Worm (Caenorhabditis elegans) whole organism, L1 larva: Measurements from ENCODE around the gene C01B10.6.

Experiments
- C04F5.9 ChIP-seq: sonication (generic microtip); optimal IDR thresholded peaks from 2 replicates; lab custom pipeline; 2016; ENCODE audit warnings: missing genetic modification characterization, missing compliant biosample characterization
- F16B12.6 ChIP-seq: fragments of 150-350 bp; optimal IDR thresholded peaks from 2 replicates; lab custom pipeline; 2014; ENCODE audit warnings: missing biosample characterization, missing genetic modification characterization
- aha-1 ChIP-seq: fragments of 150-350 bp; optimal IDR thresholded peaks from 2 replicates; lab custom pipeline; 2014; ENCODE audit warnings: missing biosample characterization, missing genetic modification characterization
- aly-2 ChIP-seq: fragments of 150-350 bp; optimal IDR thresholded peaks from 2 replicates; lab custom pipeline; 2014; ENCODE audit warnings: missing biosample characterization, missing genetic modification characterization
- ama-1 ChIP-seq: fragments of 150-350 bp; optimal IDR thresholded peaks from 2 replicates; lab custom pipeline; 2014
- blmp-1 ChIP-seq: fragments of 150-350 bp; optimal IDR thresholded peaks from 2 replicates; lab custom pipeline; 2014; ENCODE audit warnings: missing biosample characterization, missing genetic modification characterization
- ceh-82 ChIP-seq, 3 experiments: fragments of 150-350 bp in 1 of 3; sonication (generic microtip) in 2 of 3; optimal IDR thresholded peaks; 2 replicates each; lab custom pipeline; 2014 to 2017; ENCODE audit warnings: missing biosample characterization in 3 of 3, missing genetic modification characterization in 3 of 3
- ceh-88 ChIP-seq: fragments of 200-800 bp; sonication (Bioruptor generic); IDR thresholded peaks from 2 replicates; pipeline ENCODE4 v1.3.6; 2022; ENCODE audit warnings: missing genetic modification characterization, missing compliant biosample characterization
- ces-1 ChIP-seq: fragments of 150-350 bp; optimal IDR thresholded peaks from 2 replicates; lab custom pipeline; 2014; ENCODE audit warnings: missing biosample characterization, missing genetic modification reagents, missing genetic modification characterization
- dpl-1 ChIP-seq, 3 experiments: fragments of 150-350 bp in 2 of 3; sonication (generic microtip) in 1 of 3; optimal IDR thresholded peaks; 2 replicates each; lab custom pipeline; 2014 to 2017; ENCODE audit warnings: missing biosample characterization in 3 of 3, missing genetic modification characterization in 3 of 3, missing genetic modification reagents in 3 of 3
- efl-1 ChIP-seq, 4 experiments: fragments of 150-350 bp; optimal IDR thresholded peaks in 3 of 4; peaks in 1 of 4; 1 replicate in 1 of 4; 2 replicates in 3 of 4; lab custom pipeline; 2014; ENCODE audit warnings: missing biosample characterization in 2 of 4, missing genetic modification characterization in 2 of 4, missing genetic modification reagents in 2 of 4
- egl-13 ChIP-seq: sonication (generic microtip); optimal IDR thresholded peaks from 2 replicates; lab custom pipeline; 2016; ENCODE audit warnings: missing genotype, missing genetic modification reagents, missing genetic modification characterization, missing compliant biosample characterization
- egl-27 ChIP-seq, 2 experiments: fragments of 150-350 bp in 1 of 2; sonication (generic microtip); optimal IDR thresholded peaks; 3 replicates each; lab custom pipeline; 2017 to 2018; ENCODE audit warnings: missing biosample characterization in 2 of 2, missing genetic modification characterization in 2 of 2, missing genetic modification reagents in 2 of 2
- fkh-8 ChIP-seq: sonication (generic microtip); optimal IDR thresholded peaks from 2 replicates; lab custom pipeline; 2016; ENCODE audit warnings: mild to moderate bottlenecking, missing genetic modification characterization, missing compliant biosample characterization
- hlh-4 ChIP-seq: sonication (generic microtip); optimal IDR thresholded peaks from 2 replicates; lab custom pipeline; 2016; ENCODE audit warnings: mild to moderate bottlenecking, missing genetic modification characterization, missing compliant biosample characterization
- irx-1 ChIP-seq: sonication (generic microtip); optimal IDR thresholded peaks from 2 replicates; lab custom pipeline; 2016; ENCODE audit warnings: missing genetic modification characterization, missing compliant biosample characterization
- isw-1 ChIP-seq: fragments of 200-800 bp; sonication (Bioruptor generic); IDR thresholded peaks from 2 replicates; pipeline ENCODE4 v1.3.6; 2022; ENCODE audit warnings: missing genetic modification characterization, missing compliant biosample characterization
- jun-1 ChIP-seq: fragments of 150-350 bp; optimal IDR thresholded peaks from 2 replicates; lab custom pipeline; 2014; ENCODE audit warnings: missing biosample characterization, missing genetic modification reagents, missing genetic modification characterization
- lin-13 ChIP-seq: fragments of 150-350 bp; optimal IDR thresholded peaks from 2 replicates; lab custom pipeline; 2014; ENCODE audit warnings: missing biosample characterization, missing genetic modification reagents, missing genetic modification characterization
- lin-14 ChIP-seq: fragments of 200-800 bp; sonication (Bioruptor generic); optimal IDR thresholded peaks from 2 replicates; lab custom pipeline; 2018; ENCODE audit warnings: mild to moderate bottlenecking, missing genetic modification characterization, moderate library complexity, missing compliant biosample characterization
- lin-15B ChIP-seq: fragments of 150-350 bp; sonication (generic microtip); optimal IDR thresholded peaks from 3 replicates; lab custom pipeline; 2014; ENCODE audit warnings: missing biosample characterization, missing genetic modification characterization
- lin-39 ChIP-seq: fragments of 150-350 bp; optimal IDR thresholded peaks from 2 replicates; lab custom pipeline; 2014; ENCODE audit warnings: missing biosample characterization, missing genetic modification reagents, missing genetic modification characterization
- lsy-2 ChIP-seq, 2 experiments: fragments of 150-350 bp; optimal IDR thresholded peaks; 2 replicates each; lab custom pipeline; 2014; ENCODE audit warnings: missing biosample characterization in 2 of 2, missing genetic modification characterization in 2 of 2
- mdl-1 ChIP-seq, 2 experiments: fragments of 150-350 bp; optimal IDR thresholded peaks; 2 replicates each; lab custom pipeline; 2014 to 2017; ENCODE audit warnings: missing biosample characterization in 2 of 2, missing genetic modification characterization in 2 of 2, inconsistent platforms in 1 of 2
- mep-1 ChIP-seq: fragments of 150-350 bp; optimal IDR thresholded peaks from 2 replicates; lab custom pipeline; 2014; ENCODE audit warnings: missing biosample characterization, missing genetic modification characterization
- nhr-11 ChIP-seq: fragments of 150-350 bp; optimal IDR thresholded peaks from 2 replicates; lab custom pipeline; 2014; ENCODE audit warnings: missing biosample characterization, missing genetic modification characterization
- nhr-19 ChIP-seq: fragments of 200-800 bp; sonication (Bioruptor generic); conservative IDR thresholded peaks from 2 replicates; pipeline ENCODE4 v1.3.6; 2022; ENCODE audit warnings: missing genetic modification characterization, missing compliant biosample characterization
- nhr-20 ChIP-seq: sonication (generic microtip); optimal IDR thresholded peaks from 2 replicates; lab custom pipeline; 2016; ENCODE audit warnings: mild to moderate bottlenecking, missing genetic modification characterization, missing compliant biosample characterization
- nhr-237 ChIP-seq: fragments of 150-350 bp; optimal IDR thresholded peaks from 2 replicates; lab custom pipeline; 2014; ENCODE audit warnings: missing biosample characterization, missing genetic modification characterization
- nhr-28 ChIP-seq: fragments of 150-350 bp; optimal IDR thresholded peaks from 2 replicates; lab custom pipeline; 2014; ENCODE audit warnings: missing biosample characterization, missing genetic modification characterization
- nhr-47 ChIP-seq: sonication (generic microtip); optimal IDR thresholded peaks from 2 replicates; lab custom pipeline; 2016; ENCODE audit warnings: mild to moderate bottlenecking, missing genetic modification characterization, moderate library complexity, missing compliant biosample characterization
- nhr-77 ChIP-seq: fragments of 150-350 bp; optimal IDR thresholded peaks from 2 replicates; lab custom pipeline; 2014; ENCODE audit warnings: missing biosample characterization, missing genetic modification characterization
- nhr-85 ChIP-seq: sonication (generic microtip); peaks from one replicate; lab custom pipeline; 2016; ENCODE audit warnings: missing genetic modification characterization, inconsistent platforms, missing compliant biosample characterization
- nhr-90 ChIP-seq: sonication (generic microtip); optimal IDR thresholded peaks from 2 replicates; lab custom pipeline; 2016; ENCODE audit warnings: mild to moderate bottlenecking, missing genetic modification characterization, missing compliant biosample characterization; ENCODE audit not compliant: poor library complexity
- pag-3 ChIP-seq: sonication (generic microtip); optimal IDR thresholded peaks from 2 replicates; lab custom pipeline; 2017; ENCODE audit warnings: missing genetic modification characterization, mild to moderate bottlenecking, missing compliant biosample characterization, antibody characterized with exemption, borderline replicate concordance; ENCODE audit not compliant: insufficient read depth
- pax-3 ChIP-seq: fragments of 200-800 bp; sonication (Bioruptor generic); optimal IDR thresholded peaks from 2 replicates; lab custom pipeline; 2018; ENCODE audit warnings: mild to moderate bottlenecking, missing genetic modification characterization, moderate library complexity, missing compliant biosample characterization
- pqm-1 ChIP-seq: sonication (generic microtip); optimal IDR thresholded peaks from 3 replicates; lab custom pipeline; 2017; ENCODE audit warnings: missing biosample characterization, missing genetic modification characterization
- skn-1 ChIP-seq: fragments of 150-350 bp; optimal IDR thresholded peaks from 2 replicates; lab custom pipeline; 2014; ENCODE audit warnings: missing biosample characterization, missing genetic modification characterization
- snpc-4 ChIP-seq: fragments of 150-350 bp; optimal IDR thresholded peaks from 2 replicates; lab custom pipeline; 2014; ENCODE audit warnings: missing biosample characterization, missing genetic modification characterization
- sox-4 ChIP-seq: sonication (generic microtip); optimal IDR thresholded peaks from 2 replicates; lab custom pipeline; 2016; ENCODE audit warnings: missing genetic modification characterization, missing compliant biosample characterization
- sptf-1 ChIP-seq: fragments of 150-350 bp; optimal IDR thresholded peaks from 2 replicates; lab custom pipeline; 2014; ENCODE audit warnings: missing biosample characterization, missing genetic modification characterization
- sup-37 ChIP-seq: fragments of 200-800 bp; sonication (Bioruptor generic); optimal IDR thresholded peaks from 2 replicates; lab custom pipeline; 2018; ENCODE audit warnings: mild to moderate bottlenecking, missing genetic modification characterization, missing compliant biosample characterization
- unc-30 ChIP-seq: sonication (generic microtip); optimal IDR thresholded peaks from 2 replicates; lab custom pipeline; 2017; ENCODE audit warnings: missing biosample characterization, missing genetic modification characterization
- unc-62 ChIP-seq: fragments of 150-350 bp; optimal IDR thresholded peaks from 2 replicates; lab custom pipeline; 2014; ENCODE audit warnings: missing biosample characterization, missing genetic modification reagents, missing genetic modification characterization
- ztf-11 ChIP-seq, 2 experiments: sonication (generic microtip); optimal IDR thresholded peaks; 2 replicates each; lab custom pipeline; 2016 to 2017; ENCODE audit warnings: missing genetic modification characterization in 2 of 2, missing biosample characterization in 1 of 2, missing compliant biosample characterization in 1 of 2

C01B10.6 gene

DNA sequence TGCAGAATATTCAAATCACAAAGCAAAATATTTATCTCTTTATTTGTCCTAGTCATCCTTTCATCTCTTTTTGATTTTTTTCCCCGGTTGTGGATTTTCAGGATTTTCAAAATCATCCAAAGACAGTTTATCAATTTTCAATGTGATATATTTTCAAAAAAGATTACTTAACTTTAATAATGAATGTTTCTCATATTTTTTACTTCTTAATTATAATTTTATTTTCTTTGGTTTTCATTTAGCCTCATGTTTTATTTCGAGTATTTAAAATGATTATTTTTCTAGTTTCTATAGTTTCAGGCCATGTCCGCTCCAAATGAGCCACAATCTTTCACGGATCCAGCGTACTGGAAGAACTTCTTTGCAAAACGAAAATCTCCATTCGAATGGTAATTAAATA, 5.2 kb upstream of the C01B10.6 start, which contains the start of gene metl-13:
Gene metl-13, plus strand, starts transcription at position 301 of the 400 bp plus-strand sequence.
- no peak for TF ChIP-seq isw-1

DNA sequence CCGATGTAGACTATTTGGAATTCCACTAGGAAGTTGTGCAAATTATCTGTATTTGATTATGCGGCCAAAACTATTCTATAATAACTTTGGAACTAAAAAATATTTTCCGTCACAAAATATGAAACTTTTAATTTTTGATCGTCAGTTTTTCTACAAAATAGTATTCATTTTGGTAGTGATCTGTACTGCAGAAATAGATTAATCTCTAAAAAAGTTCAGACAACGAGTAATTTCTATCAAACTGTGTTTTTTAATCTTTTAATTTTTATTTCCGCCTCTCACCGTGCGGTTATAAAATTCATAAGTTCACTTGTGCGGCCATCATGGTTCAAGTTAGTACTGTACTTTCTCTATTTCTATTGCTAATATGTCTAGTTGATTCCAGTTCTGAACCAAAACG, 1.7 kb upstream of the C01B10.6 start, which contains the start of gene C01B10.7:
Gene C01B10.7, plus strand, starts transcription at position 301 of the 400 bp plus-strand sequence.
- no peak for TF ChIP-seq lin-14
- no peak for TF ChIP-seq blmp-1 (tag; lab: Kevin White, UChicago)
- no peak for TF ChIP-seq ces-1 (GFP tag; lab: Kevin White, UChicago)
- no peak for TF ChIP-seq hlh-4 (tag; lab: Kevin White, UChicago)
- TF ChIP-seq efl-1 (optimal IDR thresholded peaks at IDR 0.05; lab: Kevin White, UChicago) = no peak
- TF ChIP-seq efl-1 (GFP tag; optimal IDR thresholded peaks at IDR 0.05 in 1 of 2; lab: Kevin White, UChicago) = no peak
- TF ChIP-seq aha-1 (tag; lab: Kevin White, UChicago) = no peak
- no peak for TF ChIP-seq egl-27 (tag; optimal IDR thresholded peaks at IDR 0.05; lab: Kevin White, UChicago)
- TF ChIP-seq fkh-8 = no peak
- TF ChIP-seq jun-1 (tag; lab: Kevin White, UChicago) = no peak
- TF ChIP-seq ceh-88 (GFP tag; lab: Robert Waterston, UW) = no peak
- no peak for TF ChIP-seq sptf-1 (tag; lab: Kevin White, UChicago)
- no peak for TF ChIP-seq nhr-85 (tag; lab: Kevin White, UChicago)
- TF ChIP-seq ama-1 (lab: Kevin White, UChicago) = no peak
- no peak for TF ChIP-seq nhr-19
- no peak for TF ChIP-seq nhr-237 (tag; lab: Kevin White, UChicago)
- TF ChIP-seq, all 84 proteins: peak for 0

DNA sequence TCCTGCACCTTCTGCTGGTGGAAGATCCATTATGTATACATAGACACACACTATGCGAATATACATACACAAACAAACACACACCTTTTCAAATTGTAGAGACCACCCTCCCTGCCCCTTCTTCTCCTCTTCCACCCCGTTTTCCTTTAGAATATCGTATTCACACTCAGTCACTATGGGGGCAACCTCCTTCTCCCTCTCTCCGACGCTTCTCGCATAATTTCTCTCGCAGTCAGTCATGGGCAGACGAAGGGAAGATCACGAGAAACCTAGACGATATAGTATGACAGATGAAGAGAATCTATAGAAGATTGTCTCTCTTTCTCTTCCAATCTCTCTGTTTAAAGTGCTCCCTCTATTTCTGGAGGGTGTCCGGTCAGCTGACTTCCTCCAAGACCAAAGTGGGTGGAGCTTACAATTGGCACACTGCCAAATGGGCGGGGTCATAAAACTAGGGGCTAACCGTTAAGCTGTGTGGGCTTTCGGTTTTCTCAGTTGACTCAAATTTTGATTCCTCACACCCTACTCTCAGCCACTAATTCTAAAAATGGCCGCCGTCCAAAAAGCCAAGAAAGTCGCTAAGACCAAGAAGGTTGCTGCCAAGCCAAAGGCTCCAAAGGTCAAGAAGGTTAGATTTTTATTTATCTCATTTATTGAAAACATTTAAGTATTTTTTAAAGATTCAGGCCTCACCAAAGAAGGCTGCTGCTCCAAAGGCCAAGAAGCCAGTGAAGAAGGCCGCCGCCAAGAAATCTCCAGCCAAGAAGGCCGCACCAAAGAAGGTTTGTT, 6.1 kb downstream of the C01B10.6 start, which contains the start of gene hil-7:
Gene hil-7, plus strand, starts transcription at position 446 of the 789 bp plus-strand sequence.
- TF ChIP-seq aly-2 (tag; lab: Kevin White, UChicago) (no peak), sox-4 (no peak), unc-30 (tag; lab: Kevin White, UChicago) (no peak), lin-13 (GFP tag; lab: Kevin White, UChicago) (peak; percentile 77), nhr-85 (tag; lab: Kevin White, UChicago) (peak; percentile 94), ceh-88 (GFP tag; lab: Robert Waterston, UW) (no peak), egl-27 (tag; optimal IDR thresholded peaks at IDR 0.05; lab: Kevin White, UChicago) (no peak), lin-15B (no peak), unc-62 (no peak), mdl-1 (tag; optimal IDR thresholded peaks at IDR 0.05; lab: Kevin White, UChicago) (peak in 1 of 2 experiments; percentile 81), nhr-47 (peak; percentile 79), nhr-11 (tag; lab: Kevin White, UChicago) (peak; percentile 45), sptf-1 (tag; lab: Kevin White, UChicago) (no peak), lsy-2 (tag; optimal IDR thresholded peaks at IDR 0.05; lab: Kevin White, UChicago) (peak; percentile 76 to 88), dpl-1 (GFP tag; optimal IDR thresholded peaks at IDR 0.05; lab: Kevin White, UChicago) (peak; percentile 57 to 64 (median 63)), ztf-11 (tag; optimal IDR thresholded peaks at IDR 0.05; lab: Kevin White, UChicago) (peak in 1 of 2 experiments; percentile 75), nhr-90 (tag; lab: Kevin White, UChicago) (peak; percentile 39), irx-1 (tag; lab: Kevin White, UChicago) (peak; percentile 50), isw-1 (peak; percentile 67), fkh-8 (peak; percentile 68), nhr-237 (tag; lab: Kevin White, UChicago) (no peak), nhr-20 (peak; percentile 81), lin-39 (tag; lab: Kevin White, UChicago) (no peak), snpc-4 (tag; lab: Kevin White, UChicago) (peak; percentile 69), pqm-1 (no peak), pag-3 (tag; lab: Kevin White, UChicago) (no peak), mep-1 (tag; lab: Kevin White, UChicago) (peak; percentile 90), ceh-82 (tag; optimal IDR thresholded peaks at IDR 0.05; lab: Kevin White, UChicago) (no peak), ces-1 (GFP tag; lab: Kevin White, UChicago) (no peak), skn-1 (tag; lab: Kevin White, UChicago) (peak; percentile 52), nhr-28 (no peak), sup-37 (GFP tag; lab: Kevin White, UChicago) (no peak), nhr-77 (tag; lab: Kevin White, UChicago) (no peak), lin-14 (peak; percentile 93), C04F5.9 (tag; lab: Kevin White, UChicago) (peak; percentile 2), egl-13 (peak; percentile 44), F16B12.6 (no peak), pax-3 (tag; lab: Kevin White, UChicago) (peak; percentile 28), aha-1 (tag; lab: Kevin White, UChicago) (no peak)
